Worm (Caenorhabditis elegans) whole organism, young adult: ENCODE data around the gene K09C4.2.

Experiments used
- B0261.1 ChIP-seq: sonication (generic microtip); optimal IDR thresholded peaks from 2 replicates; lab custom pipeline; 2016; ENCODE audit warnings: mild to moderate bottlenecking, missing genetic modification characterization, moderate library complexity, missing compliant biosample characterization
- F22D6.2 ChIP-seq: sonication (generic microtip); optimal IDR thresholded peaks from 2 replicates; lab custom pipeline; 2016; ENCODE audit warnings: mild to moderate bottlenecking, missing genetic modification characterization, missing compliant biosample characterization
- F37B4.10 ChIP-seq: fragments of 200-800 bp; sonication (Bioruptor generic); IDR thresholded peaks from 2 replicates; pipeline ENCODE4 v1.3.6; 2022; ENCODE audit warnings: missing genetic modification characterization, missing compliant biosample characterization
- F57A8.1 ChIP-seq: fragments of 200-800 bp; sonication (Bioruptor generic); optimal IDR thresholded peaks from 2 replicates; lab custom pipeline; 2018; ENCODE audit warnings: mild to moderate bottlenecking, missing genetic modification characterization, moderate library complexity, missing compliant biosample characterization
- F57C9.4 ChIP-seq: sonication (generic microtip); optimal IDR thresholded peaks from 2 replicates; lab custom pipeline; 2017; ENCODE audit warnings: mild to moderate bottlenecking, missing genetic modification characterization, missing compliant biosample characterization
- K12H6.12 ChIP-seq: fragments of 200-800 bp; sonication (Bioruptor generic); optimal IDR thresholded peaks from 2 replicates; lab custom pipeline; 2018; ENCODE audit warnings: mild to moderate bottlenecking, missing genetic modification characterization, missing compliant biosample characterization
- Y53F4B.3 ChIP-seq: fragments of 200-800 bp; sonication (Bioruptor generic); IDR thresholded peaks from 2 replicates; pipeline ENCODE4 v1.3.6; 2022; ENCODE audit warnings: missing genetic modification reagents, missing genetic modification characterization, missing compliant biosample characterization
- Y53G8AR.9 ChIP-seq: fragments of 200-800 bp; sonication (Bioruptor generic); conservative IDR thresholded peaks from 2 replicates; pipeline ENCODE4 v1.3.6; 2022; ENCODE audit warnings: missing genetic modification reagents, missing genetic modification characterization, missing compliant biosample characterization
- Y67H2A.10 ChIP-seq: fragments of 200-800 bp; sonication (Bioruptor generic); conservative IDR thresholded peaks from 2 replicates; pipeline ENCODE4 v1.3.6; 2022; ENCODE audit warnings: missing genetic modification reagents, missing genetic modification characterization, missing compliant biosample characterization
- Y79H2A.3 ChIP-seq: fragments of 200-800 bp; sonication (Bioruptor generic); conservative IDR thresholded peaks from 2 replicates; pipeline ENCODE4 v1.3.6; 2022; ENCODE audit warnings: missing genetic modification reagents, missing genetic modification characterization, missing compliant biosample characterization
- aptf-2 ChIP-seq: fragments of 200-800 bp; sonication (Bioruptor generic); conservative IDR thresholded peaks from 2 replicates; pipeline ENCODE4 v1.3.6; 2022; ENCODE audit warnings: missing genetic modification reagents, missing genetic modification characterization, missing compliant biosample characterization
- aptf-3 ChIP-seq: fragments of 200-800 bp; sonication (Bioruptor generic); IDR thresholded peaks from 2 replicates; pipeline ENCODE4 v1.3.6; 2022; ENCODE audit warnings: missing genetic modification characterization, missing compliant biosample characterization
- atf-7 ChIP-seq: sonication (generic microtip); optimal IDR thresholded peaks from 2 replicates; lab custom pipeline; 2017; ENCODE audit warnings: mild to moderate bottlenecking, missing genetic modification characterization, missing compliant biosample characterization
- athp-1 ChIP-seq: sonication (generic microtip); optimal IDR thresholded peaks from 2 replicates; lab custom pipeline; 2017; ENCODE audit warnings: mild to moderate bottlenecking, missing genetic modification characterization, missing compliant biosample characterization
- attf-6 ChIP-seq: fragments of 200-800 bp; sonication (Bioruptor generic); IDR thresholded peaks from 2 replicates; pipeline ENCODE4 v1.3.6; 2022; ENCODE audit warnings: missing genetic modification reagents, missing genetic modification characterization, missing compliant biosample characterization
- cebp-2 ChIP-seq: fragments of 200-800 bp; sonication (Bioruptor generic); IDR thresholded peaks from 2 replicates; pipeline ENCODE4 v1.3.6; 2022; ENCODE audit warnings: missing genetic modification characterization, missing compliant biosample characterization
- ceh-27 ChIP-seq: fragments of 200-800 bp; sonication (Bioruptor generic); optimal IDR thresholded peaks from 2 replicates; lab custom pipeline; 2018; ENCODE audit warnings: mild to moderate bottlenecking, missing genetic modification characterization, moderate library complexity, missing compliant biosample characterization
- ceh-40 ChIP-seq: fragments of 200-800 bp; sonication (Bioruptor generic); IDR thresholded peaks from 2 replicates; pipeline ENCODE4 v1.3.6; 2022; ENCODE audit warnings: missing genetic modification characterization, missing compliant biosample characterization
- ceh-79 ChIP-seq: sonication (generic microtip); optimal IDR thresholded peaks from 2 replicates; lab custom pipeline; 2017; ENCODE audit warnings: mild to moderate bottlenecking, missing genetic modification characterization, missing compliant biosample characterization
- die-1 ChIP-seq: sonication (generic microtip); optimal IDR thresholded peaks from 2 replicates; lab custom pipeline; 2016; ENCODE audit warnings: missing genotype, mild to moderate bottlenecking, missing genetic modification characterization, missing compliant biosample characterization
- dpff-1 ChIP-seq: sonication (generic microtip); optimal IDR thresholded peaks from 2 replicates; lab custom pipeline; 2017; ENCODE audit warnings: mild to moderate bottlenecking, missing genetic modification characterization, missing compliant biosample characterization
- efl-1 ChIP-seq: fragments of 150-350 bp; optimal IDR thresholded peaks from 2 replicates; lab custom pipeline; 2014; ENCODE audit warnings: missing biosample characterization, missing genetic modification reagents, missing genetic modification characterization
- ekl-4 ChIP-seq: fragments of 200-800 bp; sonication (Bioruptor generic); IDR thresholded peaks from 2 replicates; pipeline ENCODE4 v1.3.6; 2022; ENCODE audit warnings: missing genetic modification reagents, missing genetic modification characterization, missing compliant biosample characterization
- ets-4 ChIP-seq: fragments of 200-800 bp; sonication (Bioruptor generic); optimal IDR thresholded peaks from 2 replicates; lab custom pipeline; 2018; ENCODE audit warnings: mild to moderate bottlenecking, missing genetic modification characterization, missing compliant biosample characterization
- him-1 ChIP-seq: sonication (generic microtip); optimal IDR thresholded peaks from 2 replicates; lab custom pipeline; 2016; ENCODE audit warnings: missing genotype, missing genetic modification reagents, missing genetic modification characterization, missing compliant biosample characterization
- hsf-1 ChIP-seq: fragments of 200-800 bp; sonication (Bioruptor generic); IDR thresholded peaks from 2 replicates; pipeline ENCODE4 v1.3.6; 2022; ENCODE audit warnings: missing genetic modification reagents, missing genetic modification characterization, missing compliant biosample characterization
- let-607 ChIP-seq, 2 experiments: fragments of 200-800 bp in 1 of 2; sonication (Bioruptor generic) in 1 of 2; sonication (generic microtip) in 1 of 2; optimal IDR thresholded peaks; 2 replicates each; lab custom pipeline; 2016 to 2018; ENCODE audit warnings: mild to moderate bottlenecking in 2 of 2, missing compliant biosample characterization in 2 of 2, missing genetic modification characterization in 2 of 2, moderate library complexity in 2 of 2, missing genotype in 1 of 2
- lin-35 ChIP-seq, 3 experiments: fragments of 150-350 bp in 2 of 3; sonication (generic microtip) in 1 of 3; optimal IDR thresholded peaks; 2 replicates each; lab custom pipeline; 2014 to 2018; ENCODE audit warnings: missing biosample characterization in 3 of 3, missing genetic modification characterization in 3 of 3, missing genetic modification reagents in 3 of 3
- lin-54 ChIP-seq: fragments of 200-800 bp; sonication (Bioruptor generic); optimal IDR thresholded peaks from 2 replicates; lab custom pipeline; 2018; ENCODE audit warnings: mild to moderate bottlenecking, missing genetic modification characterization, missing compliant biosample characterization
- lsl-1 ChIP-seq: fragments of 200-800 bp; sonication (Bioruptor generic); optimal IDR thresholded peaks from 2 replicates; lab custom pipeline; 2018; ENCODE audit warnings: mild to moderate bottlenecking, missing genetic modification characterization, moderate library complexity, missing compliant biosample characterization
- lsy-27 ChIP-seq: sonication (generic microtip); optimal IDR thresholded peaks from 2 replicates; lab custom pipeline; 2017; ENCODE audit warnings: missing genetic modification characterization, mild to moderate bottlenecking, missing compliant biosample characterization, antibody characterized with exemption, missing genotype, borderline replicate concordance; ENCODE audit not compliant: insufficient read depth
- madf-10 ChIP-seq: sonication (generic microtip); optimal IDR thresholded peaks from 2 replicates; lab custom pipeline; 2016; ENCODE audit warnings: mild to moderate bottlenecking, missing genetic modification characterization, missing compliant biosample characterization
- madf-6 ChIP-seq: fragments of 200-800 bp; sonication (Bioruptor generic); IDR thresholded peaks from 2 replicates; pipeline ENCODE4 v1.3.6; 2022; ENCODE audit warnings: missing genetic modification reagents, missing genetic modification characterization, missing compliant biosample characterization
- madf-8 ChIP-seq: fragments of 200-800 bp; sonication (Bioruptor generic); conservative IDR thresholded peaks from 2 replicates; pipeline ENCODE4 v1.3.6; 2022; ENCODE audit warnings: missing genetic modification reagents, missing genetic modification characterization, missing compliant biosample characterization
- nfya-1 ChIP-seq: sonication (generic microtip); optimal IDR thresholded peaks from 2 replicates; lab custom pipeline; 2017; ENCODE audit warnings: antibody characterized with exemption, missing compliant biosample characterization, missing genetic modification characterization, borderline replicate concordance; ENCODE audit not compliant: insufficient read depth
- nhr-27 ChIP-seq: fragments of 200-800 bp; sonication (Bioruptor generic); optimal IDR thresholded peaks from 2 replicates; lab custom pipeline; 2018; ENCODE audit warnings: mild to moderate bottlenecking, missing genetic modification characterization, moderate library complexity, missing compliant biosample characterization
- nhr-80 ChIP-seq: sonication (generic microtip); optimal IDR thresholded peaks from 2 replicates; lab custom pipeline; 2016; ENCODE audit warnings: missing genetic modification characterization, missing compliant biosample characterization
- nhr-90 ChIP-seq: sonication (generic microtip); optimal IDR thresholded peaks from 2 replicates; lab custom pipeline; 2016; ENCODE audit warnings: missing genotype, mild to moderate bottlenecking, missing genetic modification characterization, missing compliant biosample characterization
- pha-4 ChIP-seq: fragments of 150-350 bp; sonication (generic microtip); optimal IDR thresholded peaks from 2 replicates; lab custom pipeline; 2014; ENCODE audit warnings: missing biosample characterization, missing genetic modification reagents, missing genetic modification characterization
- sdz-38 ChIP-seq: sonication (generic microtip); optimal IDR thresholded peaks from 2 replicates; lab custom pipeline; 2016; ENCODE audit warnings: missing genotype, missing genetic modification characterization, missing compliant biosample characterization
- snpc-1.1 ChIP-seq: sonication (generic microtip); optimal IDR thresholded peaks from 2 replicates; lab custom pipeline; 2017; ENCODE audit warnings: missing genetic modification characterization, mild to moderate bottlenecking, missing compliant biosample characterization, antibody characterized with exemption, moderate library complexity, missing genotype, missing genetic modification reagents; ENCODE audit not compliant: insufficient read depth
- snpc-3.4 ChIP-seq: sonication (generic microtip); optimal IDR thresholded peaks from 2 replicates; lab custom pipeline; 2017; ENCODE audit warnings: missing genetic modification characterization, mild to moderate bottlenecking, missing compliant biosample characterization, antibody characterized with exemption, moderate library complexity, missing genotype, missing genetic modification reagents
- sptf-2 ChIP-seq: fragments of 200-800 bp; sonication (Bioruptor generic); optimal IDR thresholded peaks from 2 replicates; lab custom pipeline; 2018; ENCODE audit warnings: mild to moderate bottlenecking, missing genetic modification characterization, missing compliant biosample characterization
- tbp1 ChIP-seq: fragments of 200-800 bp; sonication (Bioruptor generic); optimal IDR thresholded peaks from 2 replicates; lab custom pipeline; 2018; ENCODE audit warnings: mild to moderate bottlenecking, missing genetic modification characterization, missing compliant biosample characterization
- tlf-1 ChIP-seq: fragments of 200-800 bp; sonication (Bioruptor generic); optimal IDR thresholded peaks from 2 replicates; lab custom pipeline; 2018; ENCODE audit warnings: mild to moderate bottlenecking, missing genetic modification characterization, missing compliant biosample characterization
- unc-62 ChIP-seq: fragments of 150-350 bp; optimal IDR thresholded peaks from 2 replicates; lab custom pipeline; 2014; ENCODE audit warnings: missing biosample characterization, missing genetic modification reagents, missing genetic modification characterization
- zim-3 ChIP-seq: sonication (generic microtip); optimal IDR thresholded peaks from 2 replicates; lab custom pipeline; 2017; ENCODE audit warnings: mild to moderate bottlenecking, missing genetic modification characterization, moderate library complexity, missing compliant biosample characterization
- ztf-18 ChIP-seq: sonication (generic microtip); optimal IDR thresholded peaks from 2 replicates; lab custom pipeline; 2016; ENCODE audit warnings: missing genotype, mild to moderate bottlenecking, missing genetic modification characterization, missing compliant biosample characterization
- ztf-26 ChIP-seq: sonication (generic microtip); optimal IDR thresholded peaks from 2 replicates; lab custom pipeline; 2017; ENCODE audit warnings: missing genetic modification characterization, missing compliant biosample characterization

The K09C4.2 gene

ce11 chrX:3290147-3290546, 6.1 kb upstream of the K09C4.2 start (continued):
- TF ChIP-seq pha-4 (tag; lab: Kevin White, UChicago) (peak; percentile 37), nhr-90 (tag; lab: Kevin White, UChicago) (peak; percentile 48), attf-6 (GFP tag; lab: Robert Waterston, UW) (no peak), lsy-27 (no peak), madf-6 (GFP tag; lab: Robert Waterston, UW) (no peak), Y53F4B.3 (GFP tag; lab: Robert Waterston, UW) (no peak), madf-8 (GFP tag; lab: Robert Waterston, UW) (no peak), athp-1 (no peak), aptf-3 (no peak), tlf-1 (peak; percentile 41), snpc-3.4 (tag; lab: Kevin White, UChicago) (no peak), lin-54 (GFP tag; lab: Kevin White, UChicago) (no peak), aptf-2 (no peak), ceh-40 (GFP tag; lab: Robert Waterston, UW) (no peak), ztf-26 (tag; lab: Kevin White, UChicago) (no peak), ceh-27 (GFP tag; lab: Kevin White, UChicago) (no peak), ekl-4 (GFP tag; lab: Robert Waterston, UW) (no peak), ztf-18 (tag; lab: Kevin White, UChicago) (no peak), tbp1 (peak; percentile 54), dpff-1 (tag; lab: Kevin White, UChicago) (no peak), F22D6.2 (tag; lab: Kevin White, UChicago) (peak; percentile 74), B0261.1 (tag; lab: Kevin White, UChicago) (no peak), nhr-27 (no peak), snpc-1.1 (no peak), die-1 (tag; lab: Kevin White, UChicago) (no peak), lin-35 (GFP tag; optimal IDR thresholded peaks at IDR 0.05; lab: Kevin White, UChicago) (no peak), Y53G8AR.9 (GFP tag; lab: Robert Waterston, UW) (no peak), madf-10 (tag; lab: Kevin White, UChicago) (peak; percentile 33), Y67H2A.10 (no peak), K12H6.12 (no peak), nhr-80 (tag; lab: Kevin White, UChicago) (peak; percentile 99), unc-62 (peak; percentile 31), F57A8.1 (GFP tag; lab: Kevin White, UChicago) (no peak), let-607 (tag; optimal IDR thresholded peaks at IDR 0.05; lab: Kevin White, UChicago) (peak; percentile 36 to 39), F57C9.4 (tag; lab: Kevin White, UChicago) (no peak), ceh-79 (tag; lab: Kevin White, UChicago) (no peak), zim-3 (tag; lab: Kevin White, UChicago) (no peak), cebp-2 (GFP tag; lab: Robert Waterston, UW) (no peak), F37B4.10 (GFP tag; lab: Robert Waterston, UW) (no peak), him-1 (tag; lab: Kevin White, UChicago) (no peak), Y79H2A.3 (GFP tag; lab: Robert Waterston, UW) (no peak), atf-7 (tag; lab: Kevin White, UChicago) (peak; percentile 93), nfya-1 (no peak), hsf-1 (GFP tag; lab: Robert Waterston, UW) (no peak), sdz-38 (no peak), lsl-1 (GFP tag; lab: Kevin White, UChicago) (no peak), sptf-2 (GFP tag; lab: Kevin White, UChicago) (no peak), efl-1 (GFP tag; lab: Kevin White, UChicago) (no peak), ets-4 (GFP tag; lab: Kevin White, UChicago) (peak; percentile 66)
